Fruit fly (Drosophila melanogaster) whole organism, larva: ENCODE results near the gene Tl.

Experiments used
- noc ChIP-seq: fragments of 200-800 bp; sonication (Bioruptor generic); optimal IDR thresholded peaks from 3 replicates; lab custom pipeline; 2019; ENCODE audit warnings: missing biosample characterization, mild to moderate bottlenecking, missing genetic modification characterization, moderate library complexity

Gene Tl

DNA sequence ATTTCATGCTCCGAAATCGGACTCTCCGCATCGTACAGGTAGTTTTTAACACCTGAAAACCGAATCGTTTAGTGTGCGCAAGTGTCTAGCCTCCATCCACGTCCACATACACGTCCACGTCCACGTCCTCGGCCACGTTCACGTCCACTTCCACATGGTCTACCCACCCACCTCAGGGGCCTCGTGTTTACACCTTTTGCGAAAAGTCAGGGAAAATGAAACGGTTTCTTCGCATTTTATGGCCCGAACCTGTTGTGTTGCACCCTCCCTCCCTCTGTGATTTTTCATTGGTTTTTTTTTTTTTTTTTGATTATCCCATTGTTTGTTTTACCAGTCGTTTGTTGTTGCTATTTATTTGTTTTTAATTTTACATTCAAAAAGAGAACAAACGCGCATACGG lies 88.3 kb downstream of the Tl start:
- TF ChIP-seq noc (tag; lab: Kevin White, UChicago), result no peak

DNA sequence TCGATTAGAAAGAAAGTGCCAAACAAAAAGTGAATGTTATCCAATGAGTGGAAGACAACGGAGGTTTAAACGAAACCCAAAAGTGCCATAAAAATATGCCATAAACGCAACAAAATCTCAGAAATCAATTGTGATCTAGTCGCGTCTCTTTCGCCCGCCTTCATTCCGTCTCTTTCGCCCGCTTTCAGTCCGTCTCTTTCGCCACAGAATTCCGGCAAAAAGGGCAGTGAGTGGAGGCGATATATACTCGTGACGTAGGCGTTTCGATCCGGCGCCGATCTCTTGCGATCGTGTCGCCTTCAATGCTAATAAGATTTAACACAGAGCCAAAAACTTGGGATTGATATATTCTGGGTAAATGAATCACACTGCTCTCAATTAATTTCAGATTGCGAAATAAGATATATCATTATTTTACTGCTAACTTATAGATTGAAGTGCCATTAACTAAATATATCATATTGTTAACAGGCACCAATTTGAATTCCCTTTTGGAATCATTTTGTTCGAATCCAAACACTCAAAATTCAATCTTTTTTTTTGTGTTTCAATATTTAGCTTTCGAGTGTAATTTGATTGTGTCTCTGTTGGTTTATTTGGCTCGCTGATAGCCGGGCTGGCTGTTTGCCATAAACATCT lies 89.4 kb downstream of the Tl start:
- TF ChIP-seq noc (tag; lab: Kevin White, UChicago), result no peak

DNA sequence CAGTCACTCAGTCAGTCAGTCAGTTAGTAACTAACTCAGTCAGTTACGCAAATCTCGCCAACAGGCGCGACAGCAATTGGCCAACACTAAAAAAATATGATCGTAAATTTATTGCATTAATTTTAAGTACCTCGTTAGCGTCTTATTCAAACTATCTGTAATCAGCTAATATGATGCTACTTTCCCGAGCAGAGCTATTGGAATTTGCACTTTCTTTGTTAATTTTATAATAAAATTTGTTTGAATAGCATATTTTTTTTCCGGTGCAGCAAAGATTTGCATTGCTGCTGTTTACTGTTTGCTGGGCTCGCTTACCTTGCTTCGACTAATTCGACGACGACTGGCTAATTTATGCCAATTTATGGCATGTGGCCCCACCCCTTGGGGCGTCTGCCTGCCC lies 91.2 kb downstream of the Tl start:
- TF ChIP-seq noc (tag; lab: Kevin White, UChicago), result no peak

DNA sequence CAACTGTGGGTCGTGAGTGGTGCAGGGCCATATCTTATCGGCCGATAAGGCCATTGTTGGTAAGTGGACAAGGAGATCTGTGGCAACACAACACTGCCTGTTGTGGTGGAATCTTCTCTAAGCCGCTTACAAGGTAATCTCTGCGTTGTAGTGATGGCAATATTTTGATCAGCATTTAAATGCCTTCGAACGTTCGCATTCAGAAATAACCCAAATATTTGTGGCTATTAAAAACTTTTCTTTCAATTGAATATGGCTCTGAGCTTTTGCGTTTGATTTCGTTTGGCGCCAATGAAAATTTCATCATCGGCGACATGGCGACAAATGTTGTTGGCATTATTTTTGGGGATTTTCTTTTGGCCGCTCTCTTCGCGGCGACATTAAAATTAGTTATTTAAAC lies 91.7 kb downstream of the Tl start:
- no peak for TF ChIP-seq noc (tag; lab: Kevin White, UChicago)
